Fruit fly (Drosophila melanogaster): ENCODE measurements around the gene Ir7f.

Gene Ir7f

dm6 chrX:7933210-7933915 is 49.5 kb upstream of the Ir7f start, which contains the start of the genes Dhdds and RpS14a (continued):
- peak; percentile 45 for TF ChIP-seq Side (GFP tag; optimal IDR thresholded peaks at IDR 0.05)
- no peak for TF ChIP-seq Hey (tag; optimal IDR thresholded peaks at IDR 0.05)
- TF ChIP-seq twi (tag; optimal IDR thresholded peaks at IDR 0.05), result peak; percentile 16
- peak; percentile 89 for TF ChIP-seq sens (GFP tag)
- TF ChIP-seq Sry-δ (GFP tag; optimal IDR thresholded peaks at IDR 0.05), result peak; percentile 77
- TF ChIP-seq CG13424 (tag; optimal IDR thresholded peaks at IDR 0.05), result peak; percentile 15
- no peak for TF ChIP-seq cas (GFP tag; IDR thresholded peaks at IDR 0.05)
- no peak for TF ChIP-seq Atf6 (GFP tag; IDR thresholded peaks at IDR 0.05)
- TF ChIP-seq Elba2 (GFP tag; optimal IDR thresholded peaks at IDR 0.05), result peak; percentile 25
- no peak for TF ChIP-seq tap (tag; optimal IDR thresholded peaks at IDR 0.05)
- peak; percentile 67 for TF ChIP-seq Fer1 (GFP tag; optimal IDR thresholded peaks at IDR 0.05)
- TF ChIP-seq B-H1 (GFP tag; IDR thresholded peaks at IDR 0.05), result no peak; the same call in 2 of the 3 replicates
- TF ChIP-seq disco-r (GFP tag; optimal IDR thresholded peaks at IDR 0.05), result no peak
- peak; percentile 42 for TF ChIP-seq CG18011 (GFP tag; optimal IDR thresholded peaks at IDR 0.05)
- peak; percentile 62 for TF ChIP-seq CG3281 (GFP tag; optimal IDR thresholded peaks at IDR 0.05)
- peak; percentile 41 for TF ChIP-seq CG9876 (GFP tag; optimal IDR thresholded peaks at IDR 0.05)
- peak; percentile 99 for TF ChIP-seq Ets97D (GFP tag; optimal IDR thresholded peaks at IDR 0.05)
- peak; percentile 16 for TF ChIP-seq fd3F (GFP tag; optimal IDR thresholded peaks at IDR 0.05)
- TF ChIP-seq CG10543 (GFP tag; optimal IDR thresholded peaks at IDR 0.05), result peak; percentile 65
- no peak for TF ChIP-seq oc (tag; optimal IDR thresholded peaks at IDR 0.05)
- TF ChIP-seq CG10565 (GFP tag; optimal IDR thresholded peaks at IDR 0.05), result no peak
- peak in 1 of 2 experiments; percentile 25 for TF ChIP-seq bsh (GFP tag; optimal IDR thresholded peaks at IDR 0.05)
- TF ChIP-seq CG11085 (GFP tag; IDR thresholded peaks at IDR 0.05), result no peak
- peak; percentile 81 for TF ChIP-seq Sox100B (GFP tag; optimal IDR thresholded peaks at IDR 0.05)
- TF ChIP-seq Pdp1 (GFP tag; optimal IDR thresholded peaks at IDR 0.05), result peak; percentile 28 to 48
- TF ChIP-seq CG7556 (GFP tag; optimal IDR thresholded peaks at IDR 0.05), result peak; percentile 51
- peak; percentile 75; the same call in 2 of the 3 replicates for TF ChIP-seq hb (GFP tag; IDR thresholded peaks at IDR 0.05; ENCODE audit: partially characterized antibody)
- no peak for TF ChIP-seq HLH3B (GFP tag; IDR thresholded peaks at IDR 0.05)
- TF ChIP-seq CG17802 (tag; optimal IDR thresholded peaks at IDR 0.05), result peak; percentile 39
- peak; percentile 25 for TF ChIP-seq Hr3 (GFP tag; optimal IDR thresholded peaks at IDR 0.05)
- peak; percentile 36 for TF ChIP-seq sqz (GFP tag; optimal IDR thresholded peaks at IDR 0.05)
- no peak for TF ChIP-seq h (optimal IDR thresholded peaks at IDR 0.05)
- TF ChIP-seq CG14965 (GFP tag; optimal IDR thresholded peaks at IDR 0.05; ENCODE audit: borderline replicate concordance), result no peak
- peak; percentile 88 for TF ChIP-seq bcd (GFP tag; optimal IDR thresholded peaks at IDR 0.05)
- no peak for TF ChIP-seq peb (GFP tag; IDR thresholded peaks at IDR 0.05)
- peak; percentile 50 for TF ChIP-seq unpg (GFP tag; optimal IDR thresholded peaks at IDR 0.05)
- TF ChIP-seq CG17359 (tag; optimal IDR thresholded peaks at IDR 0.05), result peak; percentile 30
- peak; percentile 5 for TF ChIP-seq Mad (GFP tag; optimal IDR thresholded peaks at IDR 0.05)
- peak; percentile 10 for TF ChIP-seq Chrac-16 (GFP tag; optimal IDR thresholded peaks at IDR 0.05)
- TF ChIP-seq slp2 (GFP tag; optimal IDR thresholded peaks at IDR 0.05), result peak; percentile 53
- TF ChIP-seq Dip2 (GFP tag; IDR thresholded peaks at IDR 0.05), result no peak
- TF ChIP-seq CG6654 (GFP tag; optimal IDR thresholded peaks at IDR 0.05), result peak; percentile 8
- TF ChIP-seq shn (GFP tag; optimal IDR thresholded peaks at IDR 0.05), result peak; percentile 4
- TF ChIP-seq bowl (GFP tag; IDR thresholded peaks at IDR 0.05), result no peak
- peak; percentile 64 for TF ChIP-seq PHDP (tag; optimal IDR thresholded peaks at IDR 0.05)
- TF ChIP-seq CG33557 (GFP tag; optimal IDR thresholded peaks at IDR 0.05), result peak; percentile 63
- no peak for TF ChIP-seq CG14667 (GFP tag; IDR thresholded peaks at IDR 0.05)
- no peak for TF ChIP-seq ac (GFP tag; optimal IDR thresholded peaks at IDR 0.05)
- peak; percentile 66 for TF ChIP-seq CG2712 (tag; optimal IDR thresholded peaks at IDR 0.05)
